Worm (Caenorhabditis elegans): ENCODE results near the gene fln-2.

DNA sequence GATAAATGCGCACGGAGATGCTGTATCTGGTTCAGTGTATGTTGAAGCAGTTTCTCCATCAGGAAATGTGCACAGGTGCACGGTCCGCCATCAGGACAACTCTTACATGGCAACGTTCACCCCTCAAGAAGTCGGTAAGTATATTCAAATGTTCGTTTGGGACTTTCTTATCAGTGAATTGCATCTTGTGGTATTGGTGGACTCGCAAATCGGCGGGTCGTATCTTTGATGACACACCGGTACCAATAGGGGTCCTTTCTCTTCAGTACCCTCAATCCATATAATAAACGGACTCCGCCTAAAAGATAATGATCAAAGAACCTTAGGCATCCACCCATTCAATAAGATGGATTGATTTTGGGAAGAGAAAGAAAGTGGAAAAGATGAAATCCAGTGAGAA, 8.4 kb downstream of the fln-2 start:
- TF ChIP-seq arid-1 (GFP tag; conservative IDR thresholded peaks at IDR 0.05) (no peak), ama-1 (optimal IDR thresholded peaks at IDR 0.05) (no peak), aha-1 (tag) (no peak), nhr-48 (tag; optimal IDR thresholded peaks at IDR 0.05) (no peak), nhr-6 (tag; optimal IDR thresholded peaks at IDR 0.05) (no peak), spr-1 (tag; optimal IDR thresholded peaks at IDR 0.05) (no peak), F10B5.3 (tag; optimal IDR thresholded peaks at IDR 0.05) (no peak), unc-130 (GFP tag; optimal IDR thresholded peaks at IDR 0.05) (no peak), pqm-1 (tag; optimal IDR thresholded peaks at IDR 0.05) (no peak), mep-1 (tag; optimal IDR thresholded peaks at IDR 0.05) (no peak), zfp-3 (GFP tag; conservative IDR thresholded peaks at IDR 0.05) (no peak)
